Worm (Caenorhabditis elegans): ENCODE measurements around the gene sri-18.

ce11 chrV:10241121-10241803, 19.1 kb downstream of the sri-18 start, which contains the start of the genes C12D8.21 and col-148:
- no peak for TF ChIP-seq snpc-4 (GFP tag; optimal IDR thresholded peaks at IDR 0.05)
- no peak for TF ChIP-seq snpc-4 (tag; optimal IDR thresholded peaks at IDR 0.05)
- TF ChIP-seq tlf-1 (GFP tag; optimal IDR thresholded peaks at IDR 0.05): no peak
- no peak for TF ChIP-seq pha-4 (tag; optimal IDR thresholded peaks at IDR 0.05)
- TF ChIP-seq cebp-1 (GFP tag; IDR thresholded peaks at IDR 0.05): no peak
- no peak for TF ChIP-seq cebp-1 (tag; optimal IDR thresholded peaks at IDR 0.05)
- no peak for TF ChIP-seq madf-8 (GFP tag; conservative IDR thresholded peaks at IDR 0.05)
- no peak for TF ChIP-seq ceh-79 (tag; optimal IDR thresholded peaks at IDR 0.05)
- no peak for TF ChIP-seq F57A8.1 (GFP tag; optimal IDR thresholded peaks at IDR 0.05)
